Worm (Caenorhabditis elegans): ENCODE data around the gene vps-16.
A peak's percentile ranks its signal among the peaks of the same experiment; 100 is the strongest.

The vps-16 gene

ce11 chrIII:6432939-6433338, at the start of gene vps-16:
vps-16 (plus strand) TSS chrIII:6433239.
- TF ChIP-seq hpl-2 (GFP tag; optimal IDR thresholded peaks at IDR 0.05) (no peak), ceh-63 (GFP tag; optimal IDR thresholded peaks at IDR 0.05) (no peak), ztf-4 (tag; optimal IDR thresholded peaks at IDR 0.05) (no peak), tlp-1 (tag; optimal IDR thresholded peaks at IDR 0.05) (no peak), ceh-82 (tag; optimal IDR thresholded peaks at IDR 0.05) (no peak), ztf-11 (tag; optimal IDR thresholded peaks at IDR 0.05) (no peak), isw-1 (GFP tag; IDR thresholded peaks at IDR 0.05) (no peak), dpl-1 (GFP tag; optimal IDR thresholded peaks at IDR 0.05) (no peak), hlh-17 (GFP tag; optimal IDR thresholded peaks at IDR 0.05; ENCODE audit: borderline replicate concordance) (no peak)

DNA sequence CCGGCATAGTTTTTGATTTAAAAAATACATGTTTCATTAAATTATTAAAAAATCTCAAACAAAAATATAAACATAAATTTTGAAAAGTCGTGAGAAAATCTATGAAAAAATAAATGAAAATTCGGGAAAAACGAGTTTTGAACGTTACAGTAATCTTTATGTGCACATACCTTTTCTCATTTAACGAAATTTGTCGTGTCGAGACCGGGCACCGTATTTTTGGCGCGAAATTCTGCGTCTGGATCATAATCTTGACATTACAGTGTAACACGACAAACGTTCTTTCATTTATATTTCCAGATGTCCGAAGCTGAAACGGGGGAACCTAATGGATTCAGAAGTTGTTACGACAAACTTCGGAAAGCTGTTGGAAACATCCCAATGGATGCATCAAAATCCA, 43.5 kb upstream of the vps-16 start, which contains the start of gene C16A3.2:
C16A3.2 (plus strand) TSS at position 301 of the 400 bp plus-strand sequence.
- TF ChIP-seq sup-37 (GFP tag; optimal IDR thresholded peaks at IDR 0.05) (no peak), pax-3 (tag; optimal IDR thresholded peaks at IDR 0.05) (no peak), lin-39 (tag; optimal IDR thresholded peaks at IDR 0.05) (no peak), F16B12.6 (tag; optimal IDR thresholded peaks at IDR 0.05) (no peak), fkh-8 (tag; optimal IDR thresholded peaks at IDR 0.05) (no peak)

ce11 chrIII:6390644-6391043, 42.4 kb upstream of the vps-16 start, which contains the start of gene smrc-1:
smrc-1 (plus strand) TSS chrIII:6390944.
- TF ChIP-seq lir-3 (tag; optimal IDR thresholded peaks at IDR 0.05; ENCODE audit: poor library complexity) (no peak), efl-1 (optimal IDR thresholded peaks at IDR 0.05) (no peak), efl-1 (GFP tag; optimal IDR thresholded peaks at IDR 0.05 in 1 of 2) (no peak), aly-2 (tag; optimal IDR thresholded peaks at IDR 0.05) (no peak), lsy-2 (tag; optimal IDR thresholded peaks at IDR 0.05) (no peak), snu-23 (GFP tag; optimal IDR thresholded peaks at IDR 0.05) (no peak)

DNA sequence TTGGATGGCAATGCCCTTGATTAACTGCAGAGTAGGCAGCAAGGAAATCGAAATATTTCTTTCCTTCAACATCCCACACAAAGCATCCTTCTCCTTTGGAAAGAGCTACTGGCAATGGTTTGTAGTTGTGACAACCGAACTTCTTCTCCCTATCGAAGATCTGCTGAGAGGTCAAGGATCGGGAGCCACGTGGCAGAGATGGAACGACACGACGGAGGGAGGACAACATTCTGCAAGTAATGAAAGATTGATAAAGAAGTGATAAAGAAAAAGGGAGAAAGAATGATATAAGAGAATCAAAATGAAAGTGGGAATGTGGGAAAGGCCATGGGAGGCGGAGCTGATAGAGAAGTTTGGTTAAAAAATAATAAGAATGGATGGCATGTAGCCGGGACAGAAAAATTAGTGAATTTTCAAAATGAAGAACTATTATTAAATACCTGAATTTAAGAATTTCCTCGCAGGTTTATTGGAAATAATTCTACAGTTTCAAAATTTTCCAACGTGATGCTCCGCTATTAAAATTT, 37.3 kb upstream of the vps-16 start, which contains the start of gene oatr-1:
oatr-1 (minus strand) TSS at position 477 of the 527 bp plus-strand sequence.
- peak; percentile 46 for TF ChIP-seq blmp-1 (tag; optimal IDR thresholded peaks at IDR 0.05)
- TF ChIP-seq nhr-20 (tag; optimal IDR thresholded peaks at IDR 0.05): peak; percentile 19
- TF ChIP-seq mdl-1 (tag; optimal IDR thresholded peaks at IDR 0.05): peak in 1 of 2 experiments; percentile 3
- TF ChIP-seq lin-35 (GFP tag; optimal IDR thresholded peaks at IDR 0.05): peak in 1 of 2 experiments; percentile 0
- no peak for TF ChIP-seq egl-13 (tag; optimal IDR thresholded peaks at IDR 0.05)
- no peak for TF ChIP-seq vab-15 (tag; optimal IDR thresholded peaks at IDR 0.05)
- peak; percentile 12 for TF ChIP-seq nhr-71 (tag; optimal IDR thresholded peaks at IDR 0.05)
- no peak for TF ChIP-seq fkh-8 (tag; optimal IDR thresholded peaks at IDR 0.05)
- no peak for TF ChIP-seq nhr-76 (tag; optimal IDR thresholded peaks at IDR 0.05)
- peak in 3 of 6 experiments; percentile 21 to 40 (median 35) for TF ChIP-seq elt-3 (tag; optimal IDR thresholded peaks at IDR 0.05)

DNA sequence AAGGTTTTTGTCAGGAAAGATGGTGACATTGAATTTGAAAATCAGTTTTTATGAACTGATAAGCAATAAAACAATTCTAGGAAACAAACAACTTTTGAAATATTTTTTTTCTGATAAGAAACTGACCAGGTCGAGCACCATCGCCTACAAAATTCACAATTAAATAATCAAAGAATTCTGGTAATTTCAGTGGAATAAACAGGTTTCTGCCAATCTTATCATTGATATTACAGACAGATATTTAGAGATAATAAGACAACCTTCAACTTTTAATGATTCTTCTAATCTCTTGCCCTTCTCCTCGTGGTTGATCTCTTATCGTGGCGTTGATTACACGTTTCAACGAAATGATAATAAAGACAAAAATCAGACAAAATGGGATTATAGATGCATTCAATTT, 36.7 kb upstream of the vps-16 start:
- no peak for TF ChIP-seq nhr-12 (tag; optimal IDR thresholded peaks at IDR 0.05)
- TF ChIP-seq nhr-20 (tag; optimal IDR thresholded peaks at IDR 0.05): peak; percentile 61
- no peak for TF ChIP-seq mef-2 (tag; optimal IDR thresholded peaks at IDR 0.05)
- TF ChIP-seq nhr-11 (tag; optimal IDR thresholded peaks at IDR 0.05): no peak
- TF ChIP-seq ceh-82 (tag; optimal IDR thresholded peaks at IDR 0.05): no peak
- no peak for TF ChIP-seq swsn-7 (tag; optimal IDR thresholded peaks at IDR 0.05)
- TF ChIP-seq efl-1 (optimal IDR thresholded peaks at IDR 0.05): no peak
- peak in 1 of 2 experiments; percentile 74 for TF ChIP-seq efl-1 (GFP tag; optimal IDR thresholded peaks at IDR 0.05 in 1 of 2)
- no peak for TF ChIP-seq mab-9 (GFP tag; IDR thresholded peaks at IDR 0.05)
- TF ChIP-seq pax-3 (tag; optimal IDR thresholded peaks at IDR 0.05): no peak
- TF ChIP-seq aha-1 (tag; optimal IDR thresholded peaks at IDR 0.05): no peak
- no peak for TF ChIP-seq sox-4 (tag; optimal IDR thresholded peaks at IDR 0.05)
- no peak for TF ChIP-seq Y116A8C.19 (tag; optimal IDR thresholded peaks at IDR 0.05; ENCODE audit: borderline replicate concordance)
- TF ChIP-seq aly-2 (tag; optimal IDR thresholded peaks at IDR 0.05): no peak
- no peak for TF ChIP-seq F16B12.6 (tag; optimal IDR thresholded peaks at IDR 0.05)
- TF ChIP-seq grh-1 (GFP tag; IDR thresholded peaks at IDR 0.05): peak; percentile 50; the same call in 1 of the 2 replicates
- no peak for TF ChIP-seq tbx-2 (tag; optimal IDR thresholded peaks at IDR 0.05)
- no peak for TF ChIP-seq hlh-4 (tag; optimal IDR thresholded peaks at IDR 0.05)
- TF ChIP-seq elt-3 (tag; optimal IDR thresholded peaks at IDR 0.05): peak; percentile 79 to 99 (median 89)
- no peak for TF ChIP-seq nhr-47 (tag; optimal IDR thresholded peaks at IDR 0.05)
- peak; percentile 47 for TF ChIP-seq nhr-71 (tag; optimal IDR thresholded peaks at IDR 0.05)
- peak; percentile 37 for TF ChIP-seq nhr-85 (tag)
- TF ChIP-seq zip-4 (GFP tag; optimal IDR thresholded peaks at IDR 0.05): no peak
- TF ChIP-seq fos-1 (tag; optimal IDR thresholded peaks at IDR 0.05): no peak
